Fruit fly (Drosophila melanogaster) whole organism, embryonic: ENCODE results near the gene dbo.
A peak's percentile ranks its signal among the peaks of the same experiment; 100 is the strongest.

Source experiments
- Adf1 ChIP-seq: fragments of 200-800 bp; sonication (Bioruptor generic); IDR thresholded peaks from 2 replicates; pipeline ENCODE4 v1.3.6; 2022; ENCODE audit warnings: missing biosample characterization, missing genetic modification characterization
- B-H2 ChIP-seq: fragments of 200-800 bp; sonication (Bioruptor generic); optimal IDR thresholded peaks from 2 replicates; lab custom pipeline; 2018; ENCODE audit warnings: missing biosample characterization, mild to moderate bottlenecking, missing genetic modification characterization
- CG10654 ChIP-seq: fragments of 200-800 bp; sonication (Bioruptor generic); optimal IDR thresholded peaks from 2 replicates; lab custom pipeline; 2016; ENCODE audit warnings: missing biosample characterization, missing genetic modification characterization
- CG11723 ChIP-seq: fragments of 200-800 bp; sonication (Bioruptor generic); optimal IDR thresholded peaks from 2 replicates; lab custom pipeline; 2017; ENCODE audit warnings: missing biosample characterization, mild to moderate bottlenecking, missing genetic modification characterization
- CG12155 ChIP-seq: fragments of 200-800 bp; sonication (Bioruptor generic); optimal IDR thresholded peaks from 3 replicates; lab custom pipeline; 2016; ENCODE audit warnings: missing biosample characterization, missing genetic modification characterization
- CG12299 ChIP-seq: fragments of 200-800 bp; sonication (Bioruptor generic); optimal IDR thresholded peaks from 2 replicates; lab custom pipeline; 2018; ENCODE audit warnings: missing biosample characterization, mild to moderate bottlenecking, missing genetic modification characterization
- CG1602 ChIP-seq: fragments of 200-800 bp; sonication (Bioruptor generic); optimal IDR thresholded peaks from 3 replicates; lab custom pipeline; 2016; ENCODE audit warnings: missing biosample characterization, missing genetic modification characterization
- CG17802 ChIP-seq: fragments of 200-800 bp; sonication (Bioruptor generic); optimal IDR thresholded peaks from 2 replicates; lab custom pipeline; 2018; ENCODE audit warnings: missing biosample characterization, mild to moderate bottlenecking, missing genetic modification characterization, moderate library complexity
- CG18476 ChIP-seq: fragments of 200-800 bp; sonication (Bioruptor generic); optimal IDR thresholded peaks from 2 replicates; lab custom pipeline; 2016; ENCODE audit warnings: missing biosample characterization, mild to moderate bottlenecking, missing genetic modification characterization
- CG2116 ChIP-seq: fragments of 200-800 bp; sonication (Bioruptor generic); optimal IDR thresholded peaks from 3 replicates; lab custom pipeline; 2018; ENCODE audit warnings: missing biosample characterization, mild to moderate bottlenecking, missing genetic modification characterization
- CG3163 ChIP-seq: fragments of 200-800 bp; sonication (Bioruptor generic); optimal IDR thresholded peaks from 3 replicates; lab custom pipeline; 2016; ENCODE audit warnings: missing biosample characterization, missing genetic modification characterization
- CG3726 ChIP-seq: fragments of 200-800 bp; sonication (Bioruptor generic); IDR thresholded peaks from 3 replicates; pipeline ENCODE4, ENCODE4 v1.3.6; 2022; ENCODE audit warnings: missing biosample characterization, missing genetic modification characterization
- CG4282 ChIP-seq: fragments of 200-800 bp; sonication (Bioruptor generic); optimal IDR thresholded peaks from 2 replicates; lab custom pipeline; 2016; ENCODE audit warnings: missing biosample characterization, missing genetic modification characterization
- CG4424 ChIP-seq: fragments of 200-800 bp; sonication (Bioruptor generic); optimal IDR thresholded peaks from 3 replicates; lab custom pipeline; 2016; ENCODE audit warnings: missing biosample characterization, missing genetic modification characterization
- CG5245 ChIP-seq: fragments of 200-800 bp; sonication (Bioruptor generic); optimal IDR thresholded peaks from 3 replicates; lab custom pipeline; 2016; ENCODE audit warnings: missing biosample characterization, missing genetic modification characterization
- CG7372 ChIP-seq: fragments of 200-800 bp; sonication (Bioruptor generic); IDR thresholded peaks from 2 replicates; pipeline ENCODE4 v1.3.6; 2022; ENCODE audit warnings: missing biosample characterization, missing genetic modification characterization
- CG9797 ChIP-seq: fragments of 200-800 bp; sonication (Bioruptor generic); optimal IDR thresholded peaks from 3 replicates; lab custom pipeline; 2018; ENCODE audit warnings: missing biosample characterization, mild to moderate bottlenecking, missing genetic modification characterization
- Dbx ChIP-seq: fragments of 200-800 bp; sonication (Bioruptor generic); IDR thresholded peaks from 3 replicates; pipeline ENCODE4 v1.3.6; 2022; ENCODE audit warnings: missing biosample characterization, missing genetic modification characterization
- Doc3 ChIP-seq: fragments of 200-800 bp; sonication (Bioruptor generic); IDR thresholded peaks from 3 replicates; pipeline ENCODE4 v1.3.6; 2022; ENCODE audit warnings: missing biosample characterization, missing genetic modification characterization; ENCODE audit not compliant: partially characterized antibody
- Dp ChIP-seq: fragments of 200-800 bp; sonication (Bioruptor generic); optimal IDR thresholded peaks from 2 replicates; lab custom pipeline; 2018; ENCODE audit warnings: missing biosample characterization, mild to moderate bottlenecking, missing genetic modification characterization, moderate library complexity
- Ets65A ChIP-seq: fragments of 200-800 bp; sonication (Bioruptor generic); peaks from one replicate; lab custom pipeline; 2016; ENCODE audit warnings: missing biosample characterization, missing genetic modification characterization
- HmgD ChIP-seq: fragments of 200-800 bp; sonication (Bioruptor generic); optimal IDR thresholded peaks from 3 replicates; lab custom pipeline; 2016; ENCODE audit warnings: missing biosample characterization, missing genetic modification characterization
- HmgZ ChIP-seq: fragments of 200-800 bp; sonication (Bioruptor generic); optimal IDR thresholded peaks from 2 replicates; lab custom pipeline; 2018; ENCODE audit warnings: missing biosample characterization, mild to moderate bottlenecking, missing genetic modification characterization
- Kr ChIP-seq: fragments of 200-800 bp; sonication (Bioruptor generic); optimal IDR thresholded peaks from 2 replicates; lab custom pipeline; 2017; ENCODE audit warnings: missing biosample characterization, mild to moderate bottlenecking, missing genetic modification characterization
- Lhr ChIP-seq: fragments of 200-800 bp; sonication (Bioruptor generic); optimal IDR thresholded peaks from 3 replicates; lab custom pipeline; 2017; ENCODE audit warnings: mild to moderate bottlenecking, missing biosample characterization, missing genetic modification reagents, missing genetic modification characterization
- Lpt ChIP-seq: fragments of >200 bp; optimal IDR thresholded peaks from 2 replicates; lab custom pipeline; 2018; ENCODE audit warnings: missing biosample characterization, missing genetic modification characterization
- MESR4 ChIP-seq: fragments of 200-800 bp; sonication (Bioruptor generic); optimal IDR thresholded peaks from 2 replicates; lab custom pipeline; 2018; ENCODE audit warnings: missing biosample characterization, mild to moderate bottlenecking, missing genetic modification characterization, moderate library complexity
- Max ChIP-seq: fragments of 200-800 bp; sonication (Bioruptor generic); optimal IDR thresholded peaks from 2 replicates; lab custom pipeline; 2016; ENCODE audit warnings: missing biosample characterization, mild to moderate bottlenecking, missing genetic modification characterization
- Myb ChIP-seq: fragments of 200-800 bp; sonication (Bioruptor generic); optimal IDR thresholded peaks from 2 replicates; lab custom pipeline; 2016; ENCODE audit warnings: missing biosample characterization, missing genetic modification characterization
- NfI ChIP-seq: fragments of 200-800 bp; sonication (Bioruptor generic); optimal IDR thresholded peaks from 3 replicates; lab custom pipeline; 2018; ENCODE audit warnings: missing biosample characterization, mild to moderate bottlenecking, missing genetic modification characterization, moderate library complexity
- Rx ChIP-seq: fragments of 200-800 bp; sonication (Bioruptor generic); IDR thresholded peaks from 2 replicates; pipeline ENCODE4 v1.3.6; 2022; ENCODE audit warnings: missing biosample characterization, missing genetic modification characterization
- Scr ChIP-seq: fragments of 200-800 bp; sonication (Bioruptor generic); IDR thresholded peaks from 2 replicates; pipeline ENCODE4 v1.3.6; 2022; ENCODE audit warnings: missing biosample characterization, missing genetic modification characterization; ENCODE audit not compliant: partially characterized antibody
- Sin3A ChIP-seq: fragments of >200 bp; optimal IDR thresholded peaks from 2 replicates; lab custom pipeline; 2018
- Sry-δ ChIP-seq: fragments of 200-800 bp; sonication (Bioruptor generic); optimal IDR thresholded peaks from 2 replicates; lab custom pipeline; 2016; ENCODE audit warnings: missing biosample characterization, missing genetic modification characterization
- YL-1 ChIP-seq: fragments of 200-800 bp; sonication (Bioruptor generic); optimal IDR thresholded peaks from 3 replicates; lab custom pipeline; 2017; ENCODE audit warnings: missing biosample characterization, mild to moderate bottlenecking, missing genetic modification characterization
- ato ChIP-seq: fragments of 200-800 bp; sonication (Bioruptor generic); IDR thresholded peaks from 2 replicates; pipeline ENCODE4 v1.3.6; 2022; ENCODE audit warnings: missing biosample characterization, missing genetic modification characterization; ENCODE audit not compliant: partially characterized antibody
- az2 ChIP-seq: fragments of 200-800 bp; sonication (Bioruptor generic); optimal IDR thresholded peaks from 3 replicates; lab custom pipeline; 2016; ENCODE audit warnings: missing biosample characterization, missing genetic modification characterization
- corto ChIP-seq: fragments of 200-800 bp; sonication (Bioruptor generic); optimal IDR thresholded peaks from 2 replicates; lab custom pipeline; 2016; ENCODE audit warnings: missing biosample characterization, mild to moderate bottlenecking, missing genetic modification characterization, moderate library complexity
- crp ChIP-seq, 2 experiments: fragments of 200-800 bp; sonication (Bioruptor generic); optimal IDR thresholded peaks; 2 replicates in 1 of 2; 3 replicates in 1 of 2; lab custom pipeline; 2017; ENCODE audit warnings: missing biosample characterization in 2 of 2, missing genetic modification characterization in 2 of 2, mild to moderate bottlenecking in 1 of 2, moderate library complexity in 1 of 2
- dysf ChIP-seq: fragments of 200-800 bp; sonication (Bioruptor generic); IDR thresholded peaks from 3 replicates; pipeline ENCODE4 v1.3.6; 2022; ENCODE audit warnings: missing biosample characterization, missing genetic modification characterization
- en ChIP-seq: fragments of 200-800 bp; sonication (Bioruptor generic); optimal IDR thresholded peaks from 2 replicates; lab custom pipeline; 2016; ENCODE audit warnings: missing biosample characterization, missing genetic modification characterization
- esg ChIP-seq: fragments of 200-800 bp; sonication (Bioruptor generic); conservative IDR thresholded peaks from 2 replicates; pipeline ENCODE4 v1.3.6; 2022; ENCODE audit warnings: missing biosample characterization, missing genetic modification characterization
- grau ChIP-seq: fragments of 200-800 bp; optimal IDR thresholded peaks from 3 replicates; lab custom pipeline; 2019; ENCODE audit warnings: missing biosample characterization, mild to moderate bottlenecking, missing genetic modification characterization, moderate library complexity
- gsb-n ChIP-seq: fragments of 200-800 bp; sonication (Bioruptor generic); optimal IDR thresholded peaks from 3 replicates; lab custom pipeline; 2018; ENCODE audit warnings: missing biosample characterization, mild to moderate bottlenecking, missing genetic modification characterization
- jing ChIP-seq: fragments of 200-800 bp; sonication (Bioruptor generic); optimal IDR thresholded peaks from 2 replicates; lab custom pipeline; 2018; ENCODE audit warnings: missing biosample characterization, mild to moderate bottlenecking, missing genetic modification characterization
- mirr ChIP-seq: fragments of 200-800 bp; sonication (Bioruptor generic); optimal IDR thresholded peaks from 3 replicates; lab custom pipeline; 2018; ENCODE audit warnings: missing biosample characterization, mild to moderate bottlenecking, missing genetic modification characterization
- org-1 ChIP-seq: fragments of 200-800 bp; sonication (Bioruptor generic); optimal IDR thresholded peaks from 2 replicates; lab custom pipeline; 2017; ENCODE audit warnings: missing biosample characterization, missing genetic modification characterization
- pfk ChIP-seq: fragments of 200-800 bp; sonication (Bioruptor generic); optimal IDR thresholded peaks from 2 replicates; lab custom pipeline; 2018; ENCODE audit warnings: missing biosample characterization, mild to moderate bottlenecking, missing genetic modification characterization, moderate library complexity
- prd ChIP-seq, 3 experiments: fragments of >200 bp in 2 of 3; fragments of 200-800 bp in 1 of 3; sonication (Bioruptor generic) in 1 of 3; optimal IDR thresholded peaks in 2 of 3; IDR thresholded peaks in 1 of 3; 2 replicates in 2 of 3; 3 replicates in 1 of 3; pipeline versions ENCODE4 v1.3.6 to Lab custom; 2017 to 2022; ENCODE audit warnings: missing biosample characterization in 1 of 3, missing genetic modification characterization in 1 of 3
- run ChIP-seq: fragments of 200-800 bp; sonication (Bioruptor generic); optimal IDR thresholded peaks from 3 replicates; lab custom pipeline; 2018; ENCODE audit warnings: missing biosample characterization, mild to moderate bottlenecking, missing genetic modification characterization
- slbo ChIP-seq: fragments of 200-800 bp; sonication (Bioruptor generic); IDR thresholded peaks from 2 replicates; pipeline ENCODE4 v1.3.6; 2022; ENCODE audit warnings: missing biosample characterization, missing genetic modification characterization
- vvl ChIP-seq: fragments of 200-800 bp; sonication (Bioruptor generic); IDR thresholded peaks from 2 replicates; pipeline ENCODE4 v1.3.6; 2022; ENCODE audit warnings: missing biosample characterization, missing genetic modification characterization

Gene dbo

DNA sequence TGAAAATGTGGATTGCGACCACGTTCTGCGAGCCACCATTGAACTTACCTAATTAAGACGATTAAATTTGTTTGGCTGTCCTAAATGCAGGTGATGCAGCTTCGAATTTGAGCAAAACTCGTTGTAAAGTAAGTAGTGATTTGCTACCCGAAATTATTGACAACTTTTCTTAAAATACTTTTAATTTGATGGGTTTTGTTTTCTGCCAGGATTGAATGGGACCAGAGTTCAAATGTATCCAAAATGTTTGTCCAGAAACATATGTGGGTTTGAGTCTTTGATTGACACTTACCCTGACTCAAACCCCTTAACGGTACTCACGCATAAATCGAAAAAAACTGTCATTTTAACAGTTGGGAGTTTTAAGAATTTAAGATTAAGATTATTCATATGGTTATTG, 10.5 kb downstream of the dbo start, which contains the start of gene CG15715 (continued):
- no peak for TF ChIP-seq CG5245 (GFP tag; lab: Kevin White, UChicago)
- peak; percentile 48 for TF ChIP-seq YL-1 (GFP tag; lab: Kevin White, UChicago)
- peak; percentile 62 for TF ChIP-seq HmgZ (tag; lab: Kevin White, UChicago)
- TF ChIP-seq Rx (GFP tag; lab: Robert Waterston, UW): no peak
- no peak for TF ChIP-seq Doc3 (GFP tag; lab: Robert Waterston, UW)
- no peak for TF ChIP-seq CG18476 (GFP tag; lab: Kevin White, UChicago)
- TF ChIP-seq CG7372 (GFP tag; lab: Robert Waterston, UW): no peak
- peak; percentile 97 for TF ChIP-seq Myb
- peak; percentile 30; the same call in 1 of the 2 replicates for TF ChIP-seq Scr (GFP tag; lab: Robert Waterston, UW)
- no peak for TF ChIP-seq pfk (GFP tag; lab: Kevin White, UChicago)
- no peak for TF ChIP-seq CG4282
- no peak for TF ChIP-seq CG10654 (GFP tag; lab: Kevin White, UChicago)
- no peak for TF ChIP-seq CG4424 (GFP tag; lab: Kevin White, UChicago)
- peak; percentile 36 for TF ChIP-seq Max
- no peak for TF ChIP-seq prd (optimal IDR thresholded peaks at IDR 0.05; lab: Kevin White, UChicago)
- no peak for TF ChIP-seq prd (GFP tag; IDR thresholded peaks at IDR 0.05; lab: Robert Waterston, UW)
- TF ChIP-seq run (tag; lab: Kevin White, UChicago): no peak
- no peak for TF ChIP-seq az2 (GFP tag; lab: Kevin White, UChicago)
- TF ChIP-seq Dbx (GFP tag; lab: Robert Waterston, UW): no peak
- TF ChIP-seq en (GFP tag; lab: Kevin White, UChicago): no peak
- no peak for TF ChIP-seq Kr
- no peak; the same call in 1 of the 2 replicates for TF ChIP-seq slbo
- no peak for TF ChIP-seq CG12155 (GFP tag; lab: Kevin White, UChicago)
- peak; percentile 27 for TF ChIP-seq HmgD
- no peak for TF ChIP-seq CG3163
- TF ChIP-seq CG2116: peak; percentile 49
- TF ChIP-seq ato (GFP tag; lab: Robert Waterston, UW): no peak
- TF ChIP-seq CG17802 (tag; lab: Kevin White, UChicago): no peak
- no peak for TF ChIP-seq CG12299 (tag; lab: Kevin White, UChicago)
- TF ChIP-seq Adf1 (GFP tag; lab: Robert Waterston, UW): no peak
- peak; percentile 68 for TF ChIP-seq CG9797 (GFP tag; lab: Kevin White, UChicago)
- no peak for TF ChIP-seq Sin3A
- TF ChIP-seq Ets65A (GFP tag; lab: Kevin White, UChicago): peak; percentile 86
- peak; percentile 56 for TF ChIP-seq Sry-δ (GFP tag; lab: Kevin White, UChicago)
- no peak for TF ChIP-seq Lpt (GFP tag; lab: Kevin White, UChicago)
- peak; percentile 32 for TF ChIP-seq grau (tag; lab: Kevin White, UChicago)
- peak; percentile 82 for TF ChIP-seq MESR4
- peak; percentile 85 for TF ChIP-seq Lhr (GFP tag; lab: Kevin White, UChicago)
- TF ChIP-seq CG1602 (GFP tag; lab: Kevin White, UChicago): no peak
- TF ChIP-seq Dp (GFP tag; lab: Kevin White, UChicago): peak; percentile 46
- no peak for TF ChIP-seq corto
- TF ChIP-seq crp (GFP tag; optimal IDR thresholded peaks at IDR 0.05; lab: Kevin White, UChicago): peak in 1 of 2 experiments; percentile 82
- no peak for TF ChIP-seq dysf (GFP tag; lab: Robert Waterston, UW)
- TF ChIP-seq CG3726: no peak
- no peak for TF ChIP-seq gsb-n (tag; lab: Kevin White, UChicago)
- TF ChIP-seq esg (GFP tag; lab: Robert Waterston, UW): no peak
- no peak for TF ChIP-seq mirr (GFP tag; lab: Kevin White, UChicago)
- no peak; the same call in 1 of the 2 replicates for TF ChIP-seq vvl (GFP tag; lab: Robert Waterston, UW)
- no peak for TF ChIP-seq jing (GFP tag; lab: Kevin White, UChicago)
- no peak for TF ChIP-seq NfI (GFP tag; lab: Kevin White, UChicago)
- TF ChIP-seq B-H2 (GFP tag; lab: Kevin White, UChicago): peak; percentile 18
- no peak for TF ChIP-seq org-1
- TF ChIP-seq CG11723: no peak
